Worm (Caenorhabditis elegans) whole organism, L3 larva: Measurements from ENCODE around the gene F52H2.5.

Source experiments
- R02D3.7 ChIP-seq: fragments of 150-350 bp; optimal IDR thresholded peaks from 2 replicates; lab custom pipeline; 2014; ENCODE audit warnings: missing biosample characterization, missing genetic modification characterization
- aly-2 ChIP-seq: fragments of 150-350 bp; optimal IDR thresholded peaks from 2 replicates; lab custom pipeline; 2014; ENCODE audit warnings: missing biosample characterization, missing genetic modification characterization
- ama-1 ChIP-seq: fragments of 150-350 bp; optimal IDR thresholded peaks from 2 replicates; lab custom pipeline; 2018
- ceh-16 ChIP-seq: sonication (generic microtip); optimal IDR thresholded peaks from 2 replicates; lab custom pipeline; 2017; ENCODE audit warnings: missing biosample characterization, missing genetic modification characterization
- ceh-28 ChIP-seq: fragments of 150-350 bp; optimal IDR thresholded peaks from 2 replicates; lab custom pipeline; 2014; ENCODE audit warnings: missing biosample characterization, missing genetic modification reagents, missing genetic modification characterization
- ceh-82 ChIP-seq: fragments of 150-350 bp; optimal IDR thresholded peaks from 2 replicates; lab custom pipeline; 2014; ENCODE audit warnings: missing biosample characterization, missing genetic modification characterization
- ceh-9 ChIP-seq: sonication (generic microtip); optimal IDR thresholded peaks from 2 replicates; lab custom pipeline; 2018; ENCODE audit warnings: missing biosample characterization, missing genetic modification characterization
- daf-12 ChIP-seq: fragments of 150-350 bp; optimal IDR thresholded peaks from 2 replicates; lab custom pipeline; 2014; ENCODE audit warnings: missing biosample characterization, missing genetic modification reagents, missing genetic modification characterization
- egl-5 ChIP-seq: fragments of 150-350 bp; optimal IDR thresholded peaks from 2 replicates; lab custom pipeline; 2017; ENCODE audit warnings: missing biosample characterization, missing genetic modification reagents, missing genetic modification characterization, inconsistent platforms
- elt-1 ChIP-seq: fragments of 150-350 bp; optimal IDR thresholded peaks from 2 replicates; lab custom pipeline; 2014; ENCODE audit warnings: missing biosample characterization, missing genetic modification characterization
- elt-2 ChIP-seq: sonication (generic microtip); optimal IDR thresholded peaks from 2 replicates; lab custom pipeline; 2016; ENCODE audit warnings: missing genetic modification reagents, mild to moderate bottlenecking, missing genetic modification characterization, missing compliant biosample characterization
- eor-1 ChIP-seq, 2 experiments: fragments of 150-350 bp; optimal IDR thresholded peaks; 2 replicates each; lab custom pipeline; 2014 to 2018; ENCODE audit warnings: missing biosample characterization in 2 of 2, missing genetic modification characterization in 2 of 2
- fkh-10 ChIP-seq: sonication (generic microtip); optimal IDR thresholded peaks from 2 replicates; lab custom pipeline; 2017; ENCODE audit warnings: missing biosample characterization, missing genetic modification reagents, missing genetic modification characterization
- jun-1 ChIP-seq: fragments of 150-350 bp; optimal IDR thresholded peaks from 2 replicates; lab custom pipeline; 2014; ENCODE audit warnings: missing biosample characterization, missing genetic modification reagents, missing genetic modification characterization
- lin-39 ChIP-seq: fragments of 150-350 bp; optimal IDR thresholded peaks from 2 replicates; lab custom pipeline; 2018; ENCODE audit warnings: missing biosample characterization, missing genetic modification reagents, missing genetic modification characterization
- lsy-12 ChIP-seq: sonication (generic microtip); optimal IDR thresholded peaks from 2 replicates; lab custom pipeline; 2016; ENCODE audit warnings: mild to moderate bottlenecking, missing genetic modification characterization, missing compliant biosample characterization
- mdl-1 ChIP-seq: fragments of 150-350 bp; optimal IDR thresholded peaks from 2 replicates; lab custom pipeline; 2014; ENCODE audit warnings: missing biosample characterization, missing genetic modification characterization
- mml-1 ChIP-seq: fragments of 150-350 bp; sonication (generic microtip); optimal IDR thresholded peaks from 3 replicates; lab custom pipeline; 2014; ENCODE audit warnings: missing biosample characterization, missing genetic modification characterization
- nfya-1 ChIP-seq: sonication (generic microtip); optimal IDR thresholded peaks from 2 replicates; lab custom pipeline; 2017; ENCODE audit warnings: missing genetic modification characterization, mild to moderate bottlenecking, missing compliant biosample characterization, antibody characterized with exemption, moderate library complexity; ENCODE audit not compliant: insufficient read depth
- nhr-11 ChIP-seq: fragments of 150-350 bp; optimal IDR thresholded peaks from 2 replicates; lab custom pipeline; 2014; ENCODE audit warnings: missing biosample characterization, missing genetic modification characterization
- nhr-12 ChIP-seq: fragments of 150-350 bp; optimal IDR thresholded peaks from 2 replicates; lab custom pipeline; 2014; ENCODE audit warnings: missing biosample characterization, missing genetic modification characterization
- nhr-25 ChIP-seq: sonication (generic microtip); optimal IDR thresholded peaks from 2 replicates; lab custom pipeline; 2017; ENCODE audit warnings: missing biosample characterization, missing genetic modification characterization
- nhr-28 ChIP-seq: fragments of 150-350 bp; optimal IDR thresholded peaks from 2 replicates; lab custom pipeline; 2014; ENCODE audit warnings: missing biosample characterization, missing genetic modification characterization
- nhr-76 ChIP-seq: fragments of 150-350 bp; sonication (generic microtip); optimal IDR thresholded peaks from 5 replicates; lab custom pipeline; 2014; ENCODE audit warnings: missing biosample characterization, missing genetic modification characterization
- nhr-77 ChIP-seq: fragments of 150-350 bp; optimal IDR thresholded peaks from 2 replicates; lab custom pipeline; 2014; ENCODE audit warnings: missing biosample characterization, missing genetic modification characterization
- pha-4 ChIP-seq: fragments of 150-350 bp; optimal IDR thresholded peaks from 2 replicates; lab custom pipeline; 2014; ENCODE audit warnings: missing biosample characterization, missing genetic modification reagents, missing genetic modification characterization
- pqm-1 ChIP-seq: fragments of 150-350 bp; optimal IDR thresholded peaks from 2 replicates; lab custom pipeline; 2017; ENCODE audit warnings: missing biosample characterization, missing genetic modification characterization, inconsistent platforms
- skn-1 ChIP-seq: fragments of 150-350 bp; optimal IDR thresholded peaks from 2 replicates; lab custom pipeline; 2014; ENCODE audit warnings: missing biosample characterization, missing genetic modification characterization
- snpc-4 ChIP-seq: fragments of 150-350 bp; optimal IDR thresholded peaks from 2 replicates; lab custom pipeline; 2014; ENCODE audit warnings: missing biosample characterization, missing genetic modification characterization
- tbx-2 ChIP-seq: sonication (generic microtip); optimal IDR thresholded peaks from 2 replicates; lab custom pipeline; 2016; ENCODE audit warnings: mild to moderate bottlenecking, missing genetic modification characterization, missing compliant biosample characterization
- unc-39 ChIP-seq: sonication (generic microtip); optimal IDR thresholded peaks from 4 replicates; lab custom pipeline; 2017; ENCODE audit warnings: missing biosample characterization, missing genetic modification characterization
- unc-62 ChIP-seq: fragments of 150-350 bp; sonication (generic microtip); optimal IDR thresholded peaks from 4 replicates; lab custom pipeline; 2014; ENCODE audit warnings: missing biosample characterization, missing genetic modification reagents, missing genetic modification characterization
- ztf-11 ChIP-seq: fragments of 150-350 bp; optimal IDR thresholded peaks from 2 replicates; lab custom pipeline; 2014; ENCODE audit warnings: missing biosample characterization, missing genetic modification characterization
- ztf-4 ChIP-seq: fragments of 150-350 bp; optimal IDR thresholded peaks from 2 replicates; lab custom pipeline; 2014; ENCODE audit warnings: missing biosample characterization, missing genetic modification characterization

The F52H2.5 gene

ce11 chrX:2598833-2599279 lies 39.0 kb upstream of the F52H2.5 start (continued):
- no peak for TF ChIP-seq nhr-25 (tag; lab: Kevin White, UChicago)
- TF ChIP-seq mdl-1 (tag; lab: Kevin White, UChicago): no peak

- TF ChIP-seq nfya-1 (peak; percentile 21), skn-1 (tag; lab: Kevin White, UChicago) (peak; percentile 20), aly-2 (tag; lab: Kevin White, UChicago) (no peak)
Observed at ce11 chrX:2596605-2597004, 36.7 kb upstream of the F52H2.5 start.

- no peak for TF ChIP-seq unc-62 (GFP tag; lab: Kevin White, UChicago)
- no peak for TF ChIP-seq tbx-2 (tag; lab: Kevin White, UChicago)
Observed at ce11 chrX:2595757-2596059, 35.8 kb upstream of the F52H2.5 start.

- no peak for TF ChIP-seq mml-1 (tag; lab: Kevin White, UChicago)
- TF ChIP-seq fkh-10 (GFP tag; lab: Kevin White, UChicago): peak; percentile 83
- TF ChIP-seq elt-1: peak; percentile 23
- TF ChIP-seq skn-1 (tag; lab: Kevin White, UChicago): no peak
- TF ChIP-seq nhr-77: no peak
- no peak for TF ChIP-seq egl-5
- TF ChIP-seq nfya-1: peak; percentile 30
- no peak for TF ChIP-seq R02D3.7 (tag; lab: Kevin White, UChicago)
Observed at ce11 chrX:2595027-2595756, 35.3 kb upstream of the F52H2.5 start.

- TF ChIP-seq pqm-1 (tag; lab: Kevin White, UChicago) (no peak), elt-1 (no peak), ceh-28 (tag; lab: Kevin White, UChicago) (no peak), eor-1 (tag; optimal IDR thresholded peaks at IDR 0.05; lab: Kevin White, UChicago) (no peak), jun-1 (tag; lab: Kevin White, UChicago) (no peak), lin-39 (no peak), pha-4 (tag; lab: Kevin White, UChicago) (no peak), nhr-12 (tag; lab: Kevin White, UChicago) (no peak), unc-62 (GFP tag; lab: Kevin White, UChicago) (no peak), nfya-1 (no peak), nhr-77 (no peak), unc-39 (tag; lab: Kevin White, UChicago) (no peak)
Observed at ce11 chrX:2593703-2594102, 33.8 kb upstream of the F52H2.5 start, which contains the start of the genes nhr-40 and T03G6.7. Gene nhr-40, plus strand, starts transcription at chrX:2594003. Gene T03G6.7, plus strand, starts transcription at chrX:2594039.

- TF ChIP-seq fkh-10 (GFP tag; lab: Kevin White, UChicago): no peak
- no peak for TF ChIP-seq tbx-2 (tag; lab: Kevin White, UChicago)
- no peak for TF ChIP-seq aly-2 (tag; lab: Kevin White, UChicago)
- TF ChIP-seq egl-5: peak; percentile 13
- TF ChIP-seq pqm-1 (tag; lab: Kevin White, UChicago): no peak
- no peak for TF ChIP-seq mdl-1 (tag; lab: Kevin White, UChicago)
- no peak for TF ChIP-seq daf-12 (tag; lab: Kevin White, UChicago)
- no peak for TF ChIP-seq ceh-82
- no peak for TF ChIP-seq unc-62 (GFP tag; lab: Kevin White, UChicago)
- no peak for TF ChIP-seq snpc-4
- no peak for TF ChIP-seq nhr-12 (tag; lab: Kevin White, UChicago)
- peak; percentile 42 for TF ChIP-seq pha-4 (tag; lab: Kevin White, UChicago)
- TF ChIP-seq elt-2: peak; percentile 32
- no peak for TF ChIP-seq unc-39 (tag; lab: Kevin White, UChicago)
- no peak for TF ChIP-seq ztf-11 (tag; lab: Kevin White, UChicago)
- peak; percentile 73 for TF ChIP-seq ama-1 (lab: Kevin White, UChicago)
- no peak for TF ChIP-seq eor-1 (tag; optimal IDR thresholded peaks at IDR 0.05; lab: Kevin White, UChicago)
- TF ChIP-seq ztf-4 (tag; lab: Kevin White, UChicago): peak; percentile 11
- TF ChIP-seq nhr-11: no peak
- no peak for TF ChIP-seq nhr-77
- no peak for TF ChIP-seq skn-1 (tag; lab: Kevin White, UChicago)
- TF ChIP-seq elt-1: no peak
- TF ChIP-seq lsy-12 (tag; lab: Kevin White, UChicago): no peak
- no peak for TF ChIP-seq jun-1 (tag; lab: Kevin White, UChicago)
- TF ChIP-seq ceh-28 (tag; lab: Kevin White, UChicago): no peak
- peak; percentile 6 for TF ChIP-seq nfya-1
- TF ChIP-seq mml-1 (tag; lab: Kevin White, UChicago): no peak
- TF ChIP-seq nhr-28: no peak
- TF ChIP-seq nhr-76 (tag; lab: Kevin White, UChicago): no peak
- no peak for TF ChIP-seq ceh-9
- TF ChIP-seq ceh-16 (tag; lab: Kevin White, UChicago): no peak
- TF ChIP-seq, all 47 proteins: peak for 6
Observed at ce11 chrX:2592670-2593280, 32.9 kb upstream of the F52H2.5 start.
